Fruit fly (Drosophila melanogaster) whole organism: ENCODE measurements around the gene dnt.

Source experiments
- CG8478 ChIP-seq: fragments of >200 bp; optimal IDR thresholded peaks from 2 replicates; lab custom pipeline; 2018; ENCODE audit warnings: inconsistent platforms
- Dll ChIP-seq: fragments of >200 bp; optimal IDR thresholded peaks from 2 replicates; lab custom pipeline; 2017
- EcR ChIP-seq, 2 experiments: fragments of >200 bp; optimal IDR thresholded peaks; 2 replicates each; lab custom pipeline; 2017; ENCODE audit warnings: missing biosample characterization in 2 of 2, missing genetic modification characterization in 2 of 2, missing genetic modification reagents in 2 of 2
- pan ChIP-seq: fragments of >200 bp; optimal IDR thresholded peaks from 2 replicates; lab custom pipeline; 2017
- psq ChIP-seq: fragments of >200 bp; optimal IDR thresholded peaks from 2 replicates; lab custom pipeline; 2017
- usp ChIP-seq: fragments of >200 bp; optimal IDR thresholded peaks from 2 replicates; lab custom pipeline; 2017; ENCODE audit warnings: missing biosample characterization, missing genetic modification characterization, mixed read lengths

DNA sequence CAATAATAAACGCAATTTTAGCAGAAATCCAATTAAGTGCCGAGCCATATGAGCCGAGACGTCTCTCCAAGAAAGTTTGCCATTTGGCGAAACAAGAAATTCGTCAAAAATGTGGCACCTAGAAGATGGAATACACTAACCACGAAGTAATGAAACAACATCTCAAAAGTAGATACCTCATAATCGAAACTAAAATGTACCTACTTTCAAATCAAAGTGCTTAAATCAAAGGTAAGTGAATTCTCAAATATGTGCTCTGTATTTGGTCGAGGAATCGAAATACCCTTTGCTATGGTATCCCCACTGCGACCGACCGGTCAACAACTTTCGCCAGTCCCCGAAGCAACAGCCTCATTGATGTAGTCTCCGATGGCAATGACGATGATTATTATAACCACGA is 55.4 kb downstream of the dnt start:
- TF ChIP-seq pan (lab: Kevin White, UChicago) (no peak), usp (no peak), Dll (lab: Kevin White, UChicago) (no peak), psq (lab: Kevin White, UChicago) (no peak), CG8478 (no peak), EcR (GFP tag; optimal IDR thresholded peaks at IDR 0.05; lab: Kevin White, UChicago) (no peak)
